Worm (Caenorhabditis elegans): ENCODE results near the gene nsph-4.3.

Gene nsph-4.3

DNA sequence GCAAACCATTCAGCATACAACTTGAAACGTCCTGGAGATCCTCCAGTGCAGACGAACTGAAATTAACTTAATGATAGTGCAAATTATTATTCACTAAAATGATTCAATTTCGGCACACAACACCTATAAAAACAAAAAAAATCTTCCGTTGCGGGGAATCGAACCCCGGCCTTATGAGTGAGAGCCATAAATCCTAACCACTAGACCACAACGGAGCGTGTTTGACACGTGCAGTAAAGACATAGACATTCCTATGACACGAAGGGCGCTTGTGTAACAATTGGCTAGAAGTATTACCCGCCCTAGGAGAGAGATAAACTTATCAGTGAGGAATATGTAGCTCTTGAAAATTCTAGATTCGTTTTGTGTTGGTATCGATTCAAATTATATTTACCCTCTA, 32.9 kb upstream of the nsph-4.3 start (continued):
- TF ChIP-seq nhr-47 (tag; optimal IDR thresholded peaks at IDR 0.05) (peak; percentile 59), ces-1 (GFP tag; optimal IDR thresholded peaks at IDR 0.05) (no peak), dsc-1 (tag; optimal IDR thresholded peaks at IDR 0.05) (no peak), ceh-82 (tag; optimal IDR thresholded peaks at IDR 0.05) (peak in 2 of 3 experiments; percentile 1 to 44), unc-130 (tag; optimal IDR thresholded peaks at IDR 0.05) (peak; percentile 14), vab-15 (tag; optimal IDR thresholded peaks at IDR 0.05) (no peak), irx-1 (tag; optimal IDR thresholded peaks at IDR 0.05) (no peak), nhr-84 (tag; optimal IDR thresholded peaks at IDR 0.05) (no peak), rnt-1 (tag; optimal IDR thresholded peaks at IDR 0.05) (peak; percentile 57), hlh-4 (tag; optimal IDR thresholded peaks at IDR 0.05) (no peak), ztf-4 (tag; optimal IDR thresholded peaks at IDR 0.05) (no peak), mab-9 (GFP tag; IDR thresholded peaks at IDR 0.05) (no peak), unc-30 (tag; optimal IDR thresholded peaks at IDR 0.05) (no peak), unc-98 (GFP tag; IDR thresholded peaks at IDR 0.05) (no peak), mef-2 (tag; optimal IDR thresholded peaks at IDR 0.05) (no peak)

- TF ChIP-seq efl-1 (optimal IDR thresholded peaks at IDR 0.05) (no peak), efl-1 (GFP tag; optimal IDR thresholded peaks at IDR 0.05 in 1 of 2) (peak in 1 of 2 experiments; percentile 88), nhr-237 (tag; optimal IDR thresholded peaks at IDR 0.05) (no peak)
Observed at ce11 chrIII:7641337-7641736, 32.3 kb upstream of the nsph-4.3 start.

DNA sequence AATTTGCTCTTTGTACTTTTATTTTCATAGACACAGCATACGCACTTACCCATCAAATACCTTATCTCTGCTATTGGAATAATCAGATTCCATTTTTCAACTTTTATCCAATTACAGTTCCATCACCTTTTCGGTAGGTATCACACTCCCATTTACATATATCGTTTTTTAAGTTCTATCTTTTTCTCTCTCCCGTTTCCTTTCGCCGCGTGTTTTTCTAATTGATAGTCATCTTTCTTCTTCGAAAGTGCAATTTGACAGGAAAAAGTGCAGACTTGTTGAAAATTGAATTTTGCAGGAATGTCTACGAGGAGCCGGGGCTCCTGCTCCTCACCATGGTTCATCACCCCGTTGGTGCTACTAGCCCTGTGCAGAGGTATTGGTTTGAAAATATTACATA, 16.0 kb upstream of the nsph-4.3 start, which contains the start of gene fbn-1:
Gene fbn-1, plus strand, starts transcription at position 301 of the 400 bp plus-strand sequence.
- TF ChIP-seq ceh-82 (tag; optimal IDR thresholded peaks at IDR 0.05) = no peak
- no peak for TF ChIP-seq isw-1 (GFP tag; IDR thresholded peaks at IDR 0.05)
- no peak for TF ChIP-seq unc-86 (tag; optimal IDR thresholded peaks at IDR 0.05)
- no peak for TF ChIP-seq mab-9 (GFP tag; IDR thresholded peaks at IDR 0.05)
- TF ChIP-seq elt-3 (tag; optimal IDR thresholded peaks at IDR 0.05) = no peak
- TF ChIP-seq mep-1 (tag; optimal IDR thresholded peaks at IDR 0.05) = no peak
- TF ChIP-seq sup-37 (GFP tag; optimal IDR thresholded peaks at IDR 0.05) = no peak
- TF ChIP-seq ceh-63 (GFP tag; optimal IDR thresholded peaks at IDR 0.05) = no peak
- no peak for TF ChIP-seq lin-13 (GFP tag; optimal IDR thresholded peaks at IDR 0.05)
- no peak for TF ChIP-seq efl-1 (optimal IDR thresholded peaks at IDR 0.05)
- TF ChIP-seq efl-1 (GFP tag; optimal IDR thresholded peaks at IDR 0.05 in 1 of 2) = no peak

DNA sequence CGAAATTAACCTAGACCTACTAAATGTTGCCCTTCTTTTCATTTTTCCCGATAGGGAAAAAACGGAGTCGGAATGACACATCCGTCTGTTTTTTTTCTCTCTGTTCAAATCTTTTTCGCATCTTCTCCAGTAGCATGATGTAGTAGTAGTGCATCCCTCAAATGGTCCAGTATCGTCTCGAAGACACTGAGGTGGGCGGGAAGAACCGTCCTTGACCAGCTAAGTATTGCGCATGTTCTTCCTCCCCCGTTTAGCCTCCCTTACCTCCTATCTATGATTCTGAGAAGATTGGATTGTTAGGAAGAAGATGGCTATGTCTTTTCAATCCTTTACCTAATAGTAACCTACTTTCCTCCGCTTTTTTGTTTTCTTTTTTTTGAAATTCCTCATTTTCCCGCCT, 13.9 kb upstream of the nsph-4.3 start:
- TF ChIP-seq blmp-1 (tag; optimal IDR thresholded peaks at IDR 0.05) (peak; percentile 49), C34B4.2 (tag; optimal IDR thresholded peaks at IDR 0.05) (no peak), xbp-1 (tag; optimal IDR thresholded peaks at IDR 0.05) (no peak), elt-3 (tag; optimal IDR thresholded peaks at IDR 0.05) (peak in 1 of 6 experiments; percentile 14), ceh-90 (tag; optimal IDR thresholded peaks at IDR 0.05) (no peak)

- no peak for TF ChIP-seq efl-1 (optimal IDR thresholded peaks at IDR 0.05)
- no peak for TF ChIP-seq efl-1 (GFP tag; optimal IDR thresholded peaks at IDR 0.05 in 1 of 2)
- TF ChIP-seq elt-3 (tag; optimal IDR thresholded peaks at IDR 0.05) = no peak
- no peak for TF ChIP-seq lin-14 (GFP tag; optimal IDR thresholded peaks at IDR 0.05)
- TF ChIP-seq lin-39 (tag; optimal IDR thresholded peaks at IDR 0.05) = no peak
- no peak for TF ChIP-seq nhr-20 (tag; optimal IDR thresholded peaks at IDR 0.05)
- no peak for TF ChIP-seq tlp-1 (tag; optimal IDR thresholded peaks at IDR 0.05)
- TF ChIP-seq nhr-12 (tag; optimal IDR thresholded peaks at IDR 0.05) = no peak
- no peak for TF ChIP-seq ceh-63 (GFP tag; optimal IDR thresholded peaks at IDR 0.05)
- no peak for TF ChIP-seq fkh-4 (tag; optimal IDR thresholded peaks at IDR 0.05; ENCODE audit: borderline replicate concordance)
- TF ChIP-seq F16B12.6 (tag; optimal IDR thresholded peaks at IDR 0.05) = no peak
- no peak for TF ChIP-seq ceh-88 (GFP tag; IDR thresholded peaks at IDR 0.05)
- no peak for TF ChIP-seq sup-37 (GFP tag; optimal IDR thresholded peaks at IDR 0.05)
- TF ChIP-seq lin-35 (GFP tag; optimal IDR thresholded peaks at IDR 0.05) = no peak
- TF ChIP-seq C04F5.9 (tag; optimal IDR thresholded peaks at IDR 0.05) = no peak
- TF ChIP-seq egl-27 (tag; optimal IDR thresholded peaks at IDR 0.05) = no peak
Observed at ce11 chrIII:7621355-7621754, 12.3 kb upstream of the nsph-4.3 start.

Data from whole organism, L1 larva.